Worm (Caenorhabditis elegans) whole organism, L1 larva: Measurements from ENCODE around the gene lgc-6.
A peak's percentile ranks its signal among the peaks of the same experiment; 100 is the strongest.

ENCODE experiments used
- Y116A8C.19 ChIP-seq: sonication (generic microtip); optimal IDR thresholded peaks from 2 replicates; lab custom pipeline; 2016; ENCODE audit warnings: missing compliant biosample characterization, missing genetic modification characterization, borderline replicate concordance
- ama-1 ChIP-seq: fragments of 150-350 bp; optimal IDR thresholded peaks from 2 replicates; lab custom pipeline; 2014
- blmp-1 ChIP-seq: fragments of 150-350 bp; optimal IDR thresholded peaks from 2 replicates; lab custom pipeline; 2014; ENCODE audit warnings: missing biosample characterization, missing genetic modification characterization
- ceh-63 ChIP-seq: fragments of 200-800 bp; sonication (Bioruptor generic); optimal IDR thresholded peaks from 2 replicates; lab custom pipeline; 2018; ENCODE audit warnings: mild to moderate bottlenecking, missing genetic modification characterization, missing compliant biosample characterization
- ceh-82 ChIP-seq, 3 experiments: fragments of 150-350 bp in 1 of 3; sonication (generic microtip) in 2 of 3; optimal IDR thresholded peaks; 2 replicates each; lab custom pipeline; 2014 to 2017; ENCODE audit warnings: missing biosample characterization in 3 of 3, missing genetic modification characterization in 3 of 3
- ceh-88 ChIP-seq: fragments of 200-800 bp; sonication (Bioruptor generic); IDR thresholded peaks from 2 replicates; pipeline ENCODE4 v1.3.6; 2022; ENCODE audit warnings: missing genetic modification characterization, missing compliant biosample characterization
- ces-1 ChIP-seq: fragments of 150-350 bp; optimal IDR thresholded peaks from 2 replicates; lab custom pipeline; 2014; ENCODE audit warnings: missing biosample characterization, missing genetic modification reagents, missing genetic modification characterization
- dpl-1 ChIP-seq, 3 experiments: fragments of 150-350 bp in 2 of 3; sonication (generic microtip) in 1 of 3; optimal IDR thresholded peaks; 2 replicates each; lab custom pipeline; 2014 to 2017; ENCODE audit warnings: missing biosample characterization in 3 of 3, missing genetic modification characterization in 3 of 3, missing genetic modification reagents in 3 of 3
- efl-1 ChIP-seq, 4 experiments: fragments of 150-350 bp; optimal IDR thresholded peaks in 3 of 4; peaks in 1 of 4; 1 replicate in 1 of 4; 2 replicates in 3 of 4; lab custom pipeline; 2014; ENCODE audit warnings: missing biosample characterization in 2 of 4, missing genetic modification characterization in 2 of 4, missing genetic modification reagents in 2 of 4
- egl-13 ChIP-seq: sonication (generic microtip); optimal IDR thresholded peaks from 2 replicates; lab custom pipeline; 2016; ENCODE audit warnings: missing genotype, missing genetic modification reagents, missing genetic modification characterization, missing compliant biosample characterization
- egl-27 ChIP-seq, 2 experiments: fragments of 150-350 bp in 1 of 2; sonication (generic microtip); optimal IDR thresholded peaks; 3 replicates each; lab custom pipeline; 2017 to 2018; ENCODE audit warnings: missing biosample characterization in 2 of 2, missing genetic modification characterization in 2 of 2, missing genetic modification reagents in 2 of 2
- elt-2 ChIP-seq: sonication (generic microtip); optimal IDR thresholded peaks from 2 replicates; lab custom pipeline; 2016; ENCODE audit warnings: missing genetic modification characterization, mild to moderate bottlenecking, inconsistent platforms, missing compliant biosample characterization, missing genetic modification reagents
- elt-3 ChIP-seq, 6 experiments: fragments of 150-350 bp in 1 of 6; sonication (generic microtip); optimal IDR thresholded peaks; 2 replicates each; lab custom pipeline; 2017 to 2018; ENCODE audit warnings: missing biosample characterization in 6 of 6, missing genetic modification characterization in 6 of 6, inconsistent platforms in 1 of 6
- grh-1 ChIP-seq: fragments of 200-800 bp; sonication (Bioruptor generic); IDR thresholded peaks from 2 replicates; pipeline ENCODE4 v1.3.6; 2022; ENCODE audit warnings: missing genetic modification reagents, missing genetic modification characterization, missing compliant biosample characterization
- isw-1 ChIP-seq: fragments of 200-800 bp; sonication (Bioruptor generic); IDR thresholded peaks from 2 replicates; pipeline ENCODE4 v1.3.6; 2022; ENCODE audit warnings: missing genetic modification characterization, missing compliant biosample characterization
- jun-1 ChIP-seq: fragments of 150-350 bp; optimal IDR thresholded peaks from 2 replicates; lab custom pipeline; 2014; ENCODE audit warnings: missing biosample characterization, missing genetic modification reagents, missing genetic modification characterization
- lin-14 ChIP-seq: fragments of 200-800 bp; sonication (Bioruptor generic); optimal IDR thresholded peaks from 2 replicates; lab custom pipeline; 2018; ENCODE audit warnings: mild to moderate bottlenecking, missing genetic modification characterization, moderate library complexity, missing compliant biosample characterization
- lin-35 ChIP-seq, 2 experiments: fragments of 150-350 bp; optimal IDR thresholded peaks; 2 replicates each; lab custom pipeline; 2014; ENCODE audit warnings: missing biosample characterization in 2 of 2, missing genetic modification characterization in 2 of 2, missing genetic modification reagents in 2 of 2
- lin-39 ChIP-seq: fragments of 150-350 bp; optimal IDR thresholded peaks from 2 replicates; lab custom pipeline; 2014; ENCODE audit warnings: missing biosample characterization, missing genetic modification reagents, missing genetic modification characterization
- lsy-2 ChIP-seq, 2 experiments: fragments of 150-350 bp; optimal IDR thresholded peaks; 2 replicates each; lab custom pipeline; 2014; ENCODE audit warnings: missing biosample characterization in 2 of 2, missing genetic modification characterization in 2 of 2
- mef-2 ChIP-seq: fragments of 150-350 bp; optimal IDR thresholded peaks from 2 replicates; lab custom pipeline; 2014; ENCODE audit warnings: missing biosample characterization, missing genetic modification characterization
- mep-1 ChIP-seq: fragments of 150-350 bp; optimal IDR thresholded peaks from 2 replicates; lab custom pipeline; 2014; ENCODE audit warnings: missing biosample characterization, missing genetic modification characterization
- nhr-11 ChIP-seq: fragments of 150-350 bp; optimal IDR thresholded peaks from 2 replicates; lab custom pipeline; 2014; ENCODE audit warnings: missing biosample characterization, missing genetic modification characterization
- nhr-19 ChIP-seq: fragments of 200-800 bp; sonication (Bioruptor generic); conservative IDR thresholded peaks from 2 replicates; pipeline ENCODE4 v1.3.6; 2022; ENCODE audit warnings: missing genetic modification characterization, missing compliant biosample characterization
- nhr-20 ChIP-seq: sonication (generic microtip); optimal IDR thresholded peaks from 2 replicates; lab custom pipeline; 2016; ENCODE audit warnings: mild to moderate bottlenecking, missing genetic modification characterization, missing compliant biosample characterization
- nhr-237 ChIP-seq: fragments of 150-350 bp; optimal IDR thresholded peaks from 2 replicates; lab custom pipeline; 2014; ENCODE audit warnings: missing biosample characterization, missing genetic modification characterization
- nhr-28 ChIP-seq: fragments of 150-350 bp; optimal IDR thresholded peaks from 2 replicates; lab custom pipeline; 2014; ENCODE audit warnings: missing biosample characterization, missing genetic modification characterization
- nhr-71 ChIP-seq: sonication (generic microtip); optimal IDR thresholded peaks from 2 replicates; lab custom pipeline; 2016; ENCODE audit warnings: mild to moderate bottlenecking, missing genetic modification characterization, moderate library complexity, missing compliant biosample characterization
- nhr-77 ChIP-seq: fragments of 150-350 bp; optimal IDR thresholded peaks from 2 replicates; lab custom pipeline; 2014; ENCODE audit warnings: missing biosample characterization, missing genetic modification characterization
- nhr-85 ChIP-seq: sonication (generic microtip); peaks from one replicate; lab custom pipeline; 2016; ENCODE audit warnings: missing genetic modification characterization, inconsistent platforms, missing compliant biosample characterization
- nhr-90 ChIP-seq: sonication (generic microtip); optimal IDR thresholded peaks from 2 replicates; lab custom pipeline; 2016; ENCODE audit warnings: mild to moderate bottlenecking, missing genetic modification characterization, missing compliant biosample characterization; ENCODE audit not compliant: poor library complexity
- pag-3 ChIP-seq: sonication (generic microtip); optimal IDR thresholded peaks from 2 replicates; lab custom pipeline; 2017; ENCODE audit warnings: missing genetic modification characterization, mild to moderate bottlenecking, missing compliant biosample characterization, antibody characterized with exemption, borderline replicate concordance; ENCODE audit not compliant: insufficient read depth
- snu-23 ChIP-seq: sonication (generic microtip); optimal IDR thresholded peaks from 2 replicates; lab custom pipeline; 2016; ENCODE audit warnings: missing genetic modification characterization, missing compliant biosample characterization
- sptf-1 ChIP-seq: fragments of 150-350 bp; optimal IDR thresholded peaks from 2 replicates; lab custom pipeline; 2014; ENCODE audit warnings: missing biosample characterization, missing genetic modification characterization
- sup-37 ChIP-seq: fragments of 200-800 bp; sonication (Bioruptor generic); optimal IDR thresholded peaks from 2 replicates; lab custom pipeline; 2018; ENCODE audit warnings: mild to moderate bottlenecking, missing genetic modification characterization, missing compliant biosample characterization
- tbx-2 ChIP-seq: sonication (generic microtip); optimal IDR thresholded peaks from 2 replicates; lab custom pipeline; 2016; ENCODE audit warnings: missing genetic modification characterization, missing compliant biosample characterization
- tlp-1 ChIP-seq: fragments of 150-350 bp; optimal IDR thresholded peaks from 2 replicates; lab custom pipeline; 2014; ENCODE audit warnings: missing biosample characterization, missing genetic modification characterization
- unc-130 ChIP-seq: fragments of 150-350 bp; optimal IDR thresholded peaks from 2 replicates; lab custom pipeline; 2017; ENCODE audit warnings: missing biosample characterization, missing genetic modification characterization, inconsistent platforms
- zag-1 ChIP-seq: fragments of 150-350 bp; optimal IDR thresholded peaks from 2 replicates; lab custom pipeline; 2014; ENCODE audit warnings: missing biosample characterization, missing genetic modification characterization
- zip-4 ChIP-seq: fragments of 200-800 bp; sonication (Bioruptor generic); optimal IDR thresholded peaks from 2 replicates; lab custom pipeline; 2018; ENCODE audit warnings: mild to moderate bottlenecking, missing genetic modification characterization, moderate library complexity, missing compliant biosample characterization
- ztf-11 ChIP-seq, 2 experiments: sonication (generic microtip); optimal IDR thresholded peaks; 2 replicates each; lab custom pipeline; 2016 to 2017; ENCODE audit warnings: missing genetic modification characterization in 2 of 2, missing biosample characterization in 1 of 2, missing compliant biosample characterization in 1 of 2

Gene lgc-6

ce11 chrIV:8299636-8300035, 40.1 kb upstream of the lgc-6 start, which contains the start of gene F35H10.6:
TSS of gene F35H10.6 (plus strand) at chrIV:8299936.
- TF ChIP-seq blmp-1 (tag; lab: Kevin White, UChicago): no peak
- no peak for TF ChIP-seq dpl-1 (GFP tag; optimal IDR thresholded peaks at IDR 0.05; lab: Kevin White, UChicago)
- TF ChIP-seq zag-1 (tag; lab: Kevin White, UChicago): no peak
- no peak for TF ChIP-seq sup-37 (GFP tag; lab: Kevin White, UChicago)
- no peak for TF ChIP-seq nhr-77
- TF ChIP-seq nhr-19: no peak
- TF ChIP-seq ces-1 (GFP tag; lab: Kevin White, UChicago): no peak
- TF ChIP-seq sptf-1 (tag; lab: Kevin White, UChicago): no peak
- no peak for TF ChIP-seq snu-23 (GFP tag; lab: Kevin White, UChicago)
- TF ChIP-seq ama-1: no peak
- TF ChIP-seq tlp-1 (tag; lab: Kevin White, UChicago): no peak
- TF ChIP-seq nhr-85: no peak
- no peak for TF ChIP-seq lin-39 (tag; lab: Kevin White, UChicago)
- no peak for TF ChIP-seq elt-2 (tag; lab: Kevin White, UChicago)
- no peak for TF ChIP-seq pag-3
- TF ChIP-seq mef-2 (tag; lab: Kevin White, UChicago): no peak
- TF ChIP-seq, all 84 proteins: peak for 0

- TF ChIP-seq ceh-63 (GFP tag; lab: Kevin White, UChicago) (no peak), sup-37 (GFP tag; lab: Kevin White, UChicago) (no peak), zip-4 (GFP tag; lab: Kevin White, UChicago) (no peak), efl-1 (optimal IDR thresholded peaks at IDR 0.05; lab: Kevin White, UChicago) (no peak), efl-1 (GFP tag; optimal IDR thresholded peaks at IDR 0.05 in 1 of 2; lab: Kevin White, UChicago) (peak in 1 of 2 experiments; percentile 73)
Measured at ce11 chrIV:8300468-8300867, 39.3 kb upstream of the lgc-6 start, which contains the start of gene F35H10.5. TSS of gene F35H10.5 (plus strand) at chrIV:8300768.

- TF ChIP-seq ceh-82 (tag; optimal IDR thresholded peaks at IDR 0.05; lab: Kevin White, UChicago): peak in 1 of 3 experiments; percentile 30
- peak; percentile 71 for TF ChIP-seq blmp-1 (tag; lab: Kevin White, UChicago)
- TF ChIP-seq ceh-88: no peak
- peak; percentile 79 for TF ChIP-seq nhr-85
- no peak for TF ChIP-seq egl-13 (tag; lab: Kevin White, UChicago)
- no peak for TF ChIP-seq ceh-63 (GFP tag; lab: Kevin White, UChicago)
- peak in 4 of 6 experiments; percentile 17 to 65 (median 36) for TF ChIP-seq elt-3 (tag; optimal IDR thresholded peaks at IDR 0.05; lab: Kevin White, UChicago)
- peak; percentile 5 to 59 for TF ChIP-seq lin-35 (GFP tag; optimal IDR thresholded peaks at IDR 0.05; lab: Kevin White, UChicago)
- TF ChIP-seq dpl-1 (GFP tag; optimal IDR thresholded peaks at IDR 0.05; lab: Kevin White, UChicago): peak in 2 of 3 experiments; percentile 12 to 46
- no peak for TF ChIP-seq mep-1 (tag; lab: Kevin White, UChicago)
- TF ChIP-seq unc-130 (tag; lab: Kevin White, UChicago): no peak
- peak; percentile 47 for TF ChIP-seq nhr-71 (tag; lab: Kevin White, UChicago)
- peak; percentile 66 for TF ChIP-seq nhr-20 (tag; lab: Kevin White, UChicago)
- TF ChIP-seq nhr-90: peak; percentile 20
- TF ChIP-seq nhr-19: 0 out of 2 replicates have a peak, but pooled peaks have one; percentile 32
- no peak for TF ChIP-seq egl-27 (tag; optimal IDR thresholded peaks at IDR 0.05; lab: Kevin White, UChicago)
- TF ChIP-seq tbx-2 (tag; lab: Kevin White, UChicago): peak; percentile 27
- peak in 1 of 2 experiments; percentile 45 for TF ChIP-seq lsy-2 (tag; optimal IDR thresholded peaks at IDR 0.05; lab: Kevin White, UChicago)
- TF ChIP-seq lin-14 (GFP tag; lab: Kevin White, UChicago): peak; percentile 76
- no peak for TF ChIP-seq Y116A8C.19
- TF ChIP-seq nhr-77: peak; percentile 14
- TF ChIP-seq efl-1 (optimal IDR thresholded peaks at IDR 0.05; lab: Kevin White, UChicago): peak; percentile 16 to 51
- TF ChIP-seq efl-1 (GFP tag; optimal IDR thresholded peaks at IDR 0.05 in 1 of 2; lab: Kevin White, UChicago): peak; percentile 2 to 93
- TF ChIP-seq isw-1: no peak
- no peak for TF ChIP-seq jun-1 (tag; lab: Kevin White, UChicago)
- TF ChIP-seq nhr-11 (tag; lab: Kevin White, UChicago): no peak
- TF ChIP-seq nhr-237 (tag; lab: Kevin White, UChicago): no peak
- no peak for TF ChIP-seq ztf-11 (tag; optimal IDR thresholded peaks at IDR 0.05; lab: Kevin White, UChicago)
- peak; percentile 77 for TF ChIP-seq snu-23 (GFP tag; lab: Kevin White, UChicago)
- TF ChIP-seq grh-1 (GFP tag; lab: Robert Waterston, UW): peak; percentile 63
- TF ChIP-seq nhr-28 (tag; lab: Kevin White, UChicago): no peak
- TF ChIP-seq ces-1 (GFP tag; lab: Kevin White, UChicago): no peak
Measured at ce11 chrIV:8301925-8302324, 37.8 kb upstream of the lgc-6 start.
